Fruit fly (Drosophila melanogaster): ENCODE measurements around the gene Cdc7.

DNA sequence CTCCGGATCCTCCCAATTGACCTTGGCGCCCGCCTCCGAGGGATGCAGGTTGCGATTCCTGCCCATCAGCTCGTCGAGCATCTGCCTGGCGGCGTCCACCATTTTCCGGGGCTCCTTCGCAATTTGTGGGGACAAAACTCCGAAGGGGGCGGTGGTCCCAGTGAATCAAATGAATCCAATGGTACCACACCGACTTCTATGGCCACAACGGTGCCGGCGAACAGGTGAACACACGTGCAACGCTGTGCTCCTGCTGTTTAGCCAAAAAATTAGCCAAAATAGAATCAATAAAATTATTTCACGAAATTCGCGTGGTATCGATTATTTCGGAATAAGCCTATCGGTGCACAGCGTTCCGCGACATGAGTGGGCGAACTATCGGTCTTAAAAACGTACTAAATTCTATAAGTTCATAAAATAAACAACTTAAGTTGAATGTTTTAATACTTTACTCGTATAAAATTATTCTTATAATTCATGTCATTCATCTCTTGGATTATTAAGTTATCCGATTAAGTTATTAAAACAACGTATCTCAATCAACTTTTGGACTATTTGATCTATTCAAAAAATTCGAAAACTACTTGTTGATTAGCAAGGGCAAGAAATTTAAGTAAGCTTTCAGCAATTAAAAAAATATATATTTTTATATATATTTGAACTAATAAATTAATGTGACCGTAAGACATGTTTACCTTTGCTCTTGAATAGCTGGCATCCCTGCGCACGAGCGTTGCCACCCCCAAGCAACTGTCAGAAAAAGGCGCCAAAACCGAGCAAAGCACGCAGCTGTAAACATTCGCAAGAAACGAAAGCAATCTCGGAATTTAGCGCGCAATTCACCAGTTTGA, 19.5 kb downstream of the Cdc7 start, which contains the start of the genes CG3198 and Mcm6:
- no peak for TF ChIP-seq cic (GFP tag; optimal IDR thresholded peaks at IDR 0.05)
- no peak for TF ChIP-seq bab1 (GFP tag; optimal IDR thresholded peaks at IDR 0.05)
- no peak for TF ChIP-seq Clk (GFP tag; optimal IDR thresholded peaks at IDR 0.05)
- TF ChIP-seq CG33017 (tag; optimal IDR thresholded peaks at IDR 0.05) = no peak
- no peak for TF ChIP-seq CG12768 (GFP tag; optimal IDR thresholded peaks at IDR 0.05)
- no peak for TF ChIP-seq CG7045 (GFP tag; optimal IDR thresholded peaks at IDR 0.05)
- no peak for TF ChIP-seq Hr96 (GFP tag; optimal IDR thresholded peaks at IDR 0.05)
